Fruit fly (Drosophila melanogaster): ENCODE measurements around the gene CG16782.

CG16782 gene

dm6 chrX:3427614-3427965 lies 32.5 kb downstream of the CG16782 start (continued):
- peak; percentile 62 for TF ChIP-seq jumu (GFP tag; optimal IDR thresholded peaks at IDR 0.05)
- peak; percentile 81 for TF ChIP-seq CG7556 (GFP tag; optimal IDR thresholded peaks at IDR 0.05)
- TF ChIP-seq HmgD (GFP tag; optimal IDR thresholded peaks at IDR 0.05), result peak; percentile 18
- TF ChIP-seq croc (GFP tag; conservative IDR thresholded peaks at IDR 0.05), result peak; percentile 68
- peak; percentile 92 for TF ChIP-seq zen (tag; optimal IDR thresholded peaks at IDR 0.05)
- TF ChIP-seq CG8359 (GFP tag; optimal IDR thresholded peaks at IDR 0.05; ENCODE audit: borderline replicate concordance), result no peak
- TF ChIP-seq CG6765 (GFP tag; optimal IDR thresholded peaks at IDR 0.05), result no peak
- peak; percentile 53 for TF ChIP-seq ewg (GFP tag; optimal IDR thresholded peaks at IDR 0.05)
- TF ChIP-seq Dll (GFP tag; IDR thresholded peaks at IDR 0.05; ENCODE audit: partially characterized antibody), result no peak
- peak; percentile 68 for TF ChIP-seq Hmr (GFP tag; optimal IDR thresholded peaks at IDR 0.05)
- TF ChIP-seq Gug (GFP tag; IDR thresholded peaks at IDR 0.05), result peak; percentile 59; the same call in 3 of the 4 replicates
- TF ChIP-seq Hr39 (optimal IDR thresholded peaks at IDR 0.05), result no peak
- TF ChIP-seq Hr51 (GFP tag; optimal IDR thresholded peaks at IDR 0.05), result peak; percentile 75 to 82
- TF ChIP-seq ftz-f1 (GFP tag; optimal IDR thresholded peaks at IDR 0.05), result no peak
- no peak for TF ChIP-seq Hey (tag; optimal IDR thresholded peaks at IDR 0.05)
- TF ChIP-seq row (GFP tag; IDR thresholded peaks at IDR 0.05), result peak; percentile 82
- TF ChIP-seq sim (GFP tag; IDR thresholded peaks at IDR 0.05), result 0 out of 2 replicates have a peak, but pooled peaks have one; percentile 49
- TF ChIP-seq CG17912 (GFP tag; optimal IDR thresholded peaks at IDR 0.05), result no peak
- peak; percentile 80 for TF ChIP-seq CG7839 (tag; optimal IDR thresholded peaks at IDR 0.05)
- TF ChIP-seq ato (GFP tag; IDR thresholded peaks at IDR 0.05; ENCODE audit: partially characterized antibody), result no peak
- TF ChIP-seq caup (GFP tag; optimal IDR thresholded peaks at IDR 0.05; ENCODE audit: severe bottlenecking), result no peak
- TF ChIP-seq cad (GFP tag; optimal IDR thresholded peaks at IDR 0.05), result no peak
- TF ChIP-seq sima (GFP tag; optimal IDR thresholded peaks at IDR 0.05), result no peak
- peak; percentile 92 for TF ChIP-seq Elba2 (GFP tag; optimal IDR thresholded peaks at IDR 0.05)
- no peak for TF ChIP-seq Oaz (GFP tag; IDR thresholded peaks at IDR 0.05)
- peak; percentile 65 for TF ChIP-seq CG32772 (GFP tag; IDR thresholded peaks at IDR 0.05)
- peak; percentile 26 for TF ChIP-seq stwl (tag; optimal IDR thresholded peaks at IDR 0.05)
- TF ChIP-seq sqz (GFP tag; optimal IDR thresholded peaks at IDR 0.05), result no peak
- peak; percentile 88 for TF ChIP-seq dan (GFP tag; IDR thresholded peaks at IDR 0.05)
- TF ChIP-seq fu2 (GFP tag; optimal IDR thresholded peaks at IDR 0.05), result peak; percentile 40
- TF ChIP-seq tx (GFP tag; optimal IDR thresholded peaks at IDR 0.05), result peak; percentile 61
- TF ChIP-seq CG31388 (GFP tag; optimal IDR thresholded peaks at IDR 0.05), result no peak
- peak; percentile 51 for TF ChIP-seq CG12659 (GFP tag; optimal IDR thresholded peaks at IDR 0.05)
- TF ChIP-seq esg (GFP tag; conservative IDR thresholded peaks at IDR 0.05), result peak; percentile 42; the same call in 1 of the 2 replicates
- no peak for TF ChIP-seq Dip2 (GFP tag; IDR thresholded peaks at IDR 0.05)
- TF ChIP-seq CG9727 (GFP tag; optimal IDR thresholded peaks at IDR 0.05), result peak; percentile 82
- peak; percentile 11 for TF ChIP-seq wek (GFP tag; optimal IDR thresholded peaks at IDR 0.05)
- TF ChIP-seq ken (GFP tag; IDR thresholded peaks at IDR 0.05), result 0 out of 3 replicates have a peak, but pooled peaks have one; percentile 62
- TF ChIP-seq Trl (optimal IDR thresholded peaks at IDR 0.05), result no peak
- TF ChIP-seq Trl (GFP tag; optimal IDR thresholded peaks at IDR 0.05), result peak; percentile 68
- peak; percentile 26 for TF ChIP-seq HLH54F (GFP tag; optimal IDR thresholded peaks at IDR 0.05)
- peak; percentile 55; the same call in 1 of the 2 replicates for TF ChIP-seq E2f2 (GFP tag; IDR thresholded peaks at IDR 0.05)
- no peak for TF ChIP-seq nerfin-2 (GFP tag; IDR thresholded peaks at IDR 0.05; ENCODE audit: partially characterized antibody)
- TF ChIP-seq CG4707 (GFP tag; optimal IDR thresholded peaks at IDR 0.05), result peak; percentile 58
- TF ChIP-seq Poxn (GFP tag; IDR thresholded peaks at IDR 0.05), result no peak
- TF ChIP-seq CG7963 (GFP tag; IDR thresholded peaks at IDR 0.05; ENCODE audit: partially characterized antibody), result no peak
- TF ChIP-seq sob (GFP tag; IDR thresholded peaks at IDR 0.05), result peak; percentile 55; the same call in 1 of the 2 replicates
- TF ChIP-seq grau (tag; optimal IDR thresholded peaks at IDR 0.05), result peak; percentile 84
- peak; percentile 46 for TF ChIP-seq danr (GFP tag; IDR thresholded peaks at IDR 0.05)
- TF ChIP-seq CG3995 (GFP tag; optimal IDR thresholded peaks at IDR 0.05), result no peak
- peak; percentile 83 for TF ChIP-seq CG13775 (GFP tag; optimal IDR thresholded peaks at IDR 0.05)
- no peak for TF ChIP-seq CG16779 (GFP tag; IDR thresholded peaks at IDR 0.05)
